Worm (Caenorhabditis elegans) whole organism, young adult: ENCODE data around the gene C27F2.7.

ENCODE experiments used
- C06A6.2 ChIP-seq: fragments of 200-800 bp; sonication (Bioruptor generic); conservative IDR thresholded peaks from 2 replicates; pipeline ENCODE4 v1.3.6; 2022; ENCODE audit warnings: missing genetic modification characterization, missing compliant biosample characterization
- F22D6.2 ChIP-seq: sonication (generic microtip); optimal IDR thresholded peaks from 2 replicates; lab custom pipeline; 2016; ENCODE audit warnings: mild to moderate bottlenecking, missing genetic modification characterization, missing compliant biosample characterization
- F52B5.7 ChIP-seq: sonication (generic microtip); optimal IDR thresholded peaks from 2 replicates; lab custom pipeline; 2016; ENCODE audit warnings: mild to moderate bottlenecking, missing genetic modification characterization, missing compliant biosample characterization
- F55B11.4 ChIP-seq: sonication (generic microtip); optimal IDR thresholded peaks from 2 replicates; lab custom pipeline; 2016; ENCODE audit warnings: missing compliant biosample characterization, missing genetic modification characterization, borderline replicate concordance; ENCODE audit not compliant: insufficient read depth
- K11D2.4 ChIP-seq: fragments of 200-800 bp; sonication (Bioruptor generic); IDR thresholded peaks from 2 replicates; pipeline ENCODE4 v1.3.6; 2022; ENCODE audit warnings: missing genetic modification reagents, missing genetic modification characterization, missing compliant biosample characterization
- T26A5.8 ChIP-seq: sonication (generic microtip); optimal IDR thresholded peaks from 2 replicates; lab custom pipeline; 2016; ENCODE audit warnings: missing genetic modification characterization, missing compliant biosample characterization
- Y79H2A.3 ChIP-seq: fragments of 200-800 bp; sonication (Bioruptor generic); conservative IDR thresholded peaks from 2 replicates; pipeline ENCODE4 v1.3.6; 2022; ENCODE audit warnings: missing genetic modification reagents, missing genetic modification characterization, missing compliant biosample characterization
- atf-7 ChIP-seq: sonication (generic microtip); optimal IDR thresholded peaks from 2 replicates; lab custom pipeline; 2017; ENCODE audit warnings: mild to moderate bottlenecking, missing genetic modification characterization, missing compliant biosample characterization
- attf-5 ChIP-seq: fragments of 200-800 bp; sonication (Bioruptor generic); optimal IDR thresholded peaks from 2 replicates; lab custom pipeline; 2018; ENCODE audit warnings: mild to moderate bottlenecking, missing genetic modification characterization, missing compliant biosample characterization
- bed-1 ChIP-seq: fragments of 200-800 bp; sonication (Bioruptor generic); IDR thresholded peaks from 2 replicates; pipeline ENCODE4 v1.3.6; 2022; ENCODE audit warnings: missing genetic modification reagents, missing genetic modification characterization, missing compliant biosample characterization
- ceh-40 ChIP-seq: fragments of 200-800 bp; sonication (Bioruptor generic); IDR thresholded peaks from 2 replicates; pipeline ENCODE4 v1.3.6; 2022; ENCODE audit warnings: missing genetic modification characterization, missing compliant biosample characterization
- ceh-58 ChIP-seq: fragments of 200-800 bp; sonication (Bioruptor generic); IDR thresholded peaks from 2 replicates; pipeline ENCODE4 v1.3.6; 2022; ENCODE audit warnings: missing genetic modification characterization, missing compliant biosample characterization
- ceh-91 ChIP-seq: fragments of 200-800 bp; sonication (Bioruptor generic); IDR thresholded peaks from 2 replicates; pipeline ENCODE4 v1.3.6; 2022; ENCODE audit warnings: missing genetic modification reagents, missing genetic modification characterization, missing compliant biosample characterization
- chd-7 ChIP-seq: sonication (generic microtip); optimal IDR thresholded peaks from 2 replicates; lab custom pipeline; 2016; ENCODE audit warnings: mild to moderate bottlenecking, missing genetic modification characterization, moderate library complexity, missing compliant biosample characterization
- die-1 ChIP-seq: sonication (generic microtip); optimal IDR thresholded peaks from 2 replicates; lab custom pipeline; 2016; ENCODE audit warnings: missing genotype, mild to moderate bottlenecking, missing genetic modification characterization, missing compliant biosample characterization
- efl-1 ChIP-seq: fragments of 150-350 bp; optimal IDR thresholded peaks from 2 replicates; lab custom pipeline; 2014; ENCODE audit warnings: missing biosample characterization, missing genetic modification reagents, missing genetic modification characterization
- ekl-4 ChIP-seq: fragments of 200-800 bp; sonication (Bioruptor generic); IDR thresholded peaks from 2 replicates; pipeline ENCODE4 v1.3.6; 2022; ENCODE audit warnings: missing genetic modification reagents, missing genetic modification characterization, missing compliant biosample characterization
- gei-17 ChIP-seq: fragments of 200-800 bp; sonication (Bioruptor generic); optimal IDR thresholded peaks from 2 replicates; lab custom pipeline; 2018; ENCODE audit warnings: mild to moderate bottlenecking, missing genetic modification characterization, missing compliant biosample characterization
- him-1 ChIP-seq: sonication (generic microtip); optimal IDR thresholded peaks from 2 replicates; lab custom pipeline; 2016; ENCODE audit warnings: missing genotype, missing genetic modification reagents, missing genetic modification characterization, missing compliant biosample characterization
- hlh-12 ChIP-seq: sonication (generic microtip); optimal IDR thresholded peaks from 2 replicates; lab custom pipeline; 2016; ENCODE audit warnings: missing genetic modification characterization, missing compliant biosample characterization
- hsf-1 ChIP-seq: fragments of 200-800 bp; sonication (Bioruptor generic); IDR thresholded peaks from 2 replicates; pipeline ENCODE4 v1.3.6; 2022; ENCODE audit warnings: missing genetic modification reagents, missing genetic modification characterization, missing compliant biosample characterization
- lag-1 ChIP-seq: fragments of 200-800 bp; sonication (Bioruptor generic); IDR thresholded peaks from 2 replicates; pipeline ENCODE4 v1.3.6; 2022; ENCODE audit warnings: missing genetic modification reagents, missing genetic modification characterization, missing compliant biosample characterization
- lir-1 ChIP-seq: fragments of 200-800 bp; sonication (Bioruptor generic); conservative IDR thresholded peaks from 2 replicates; pipeline ENCODE4 v1.3.6; 2022; ENCODE audit warnings: missing genetic modification reagents, missing genetic modification characterization, missing compliant biosample characterization
- lsl-1 ChIP-seq: fragments of 200-800 bp; sonication (Bioruptor generic); optimal IDR thresholded peaks from 2 replicates; lab custom pipeline; 2018; ENCODE audit warnings: mild to moderate bottlenecking, missing genetic modification characterization, moderate library complexity, missing compliant biosample characterization
- madf-3 ChIP-seq: fragments of 200-800 bp; sonication (Bioruptor generic); IDR thresholded peaks from 2 replicates; pipeline ENCODE4 v1.3.6; 2022; ENCODE audit warnings: missing genetic modification reagents, missing genetic modification characterization, missing compliant biosample characterization
- madf-8 ChIP-seq: fragments of 200-800 bp; sonication (Bioruptor generic); conservative IDR thresholded peaks from 2 replicates; pipeline ENCODE4 v1.3.6; 2022; ENCODE audit warnings: missing genetic modification reagents, missing genetic modification characterization, missing compliant biosample characterization
- mcd-1 ChIP-seq: fragments of 200-800 bp; sonication (Bioruptor generic); IDR thresholded peaks from 2 replicates; pipeline ENCODE4 v1.3.6; 2022; ENCODE audit warnings: missing genetic modification reagents, missing genetic modification characterization, missing compliant biosample characterization
- mes-4 ChIP-seq: sonication (generic microtip); optimal IDR thresholded peaks from 2 replicates; lab custom pipeline; 2016; ENCODE audit warnings: missing genotype, missing genetic modification characterization, missing compliant biosample characterization
- mxl-1 ChIP-seq: sonication (generic microtip); optimal IDR thresholded peaks from 2 replicates; lab custom pipeline; 2016; ENCODE audit warnings: missing genetic modification characterization, missing compliant biosample characterization
- nfya-1 ChIP-seq: sonication (generic microtip); optimal IDR thresholded peaks from 2 replicates; lab custom pipeline; 2017; ENCODE audit warnings: antibody characterized with exemption, missing compliant biosample characterization, missing genetic modification characterization, borderline replicate concordance; ENCODE audit not compliant: insufficient read depth
- nfyb-1 ChIP-seq: fragments of 200-800 bp; sonication (Bioruptor generic); IDR thresholded peaks from 2 replicates; pipeline ENCODE4 v1.3.6; 2022; ENCODE audit warnings: missing genetic modification reagents, missing genetic modification characterization, missing compliant biosample characterization
- nhr-90 ChIP-seq: sonication (generic microtip); optimal IDR thresholded peaks from 2 replicates; lab custom pipeline; 2016; ENCODE audit warnings: missing genotype, mild to moderate bottlenecking, missing genetic modification characterization, missing compliant biosample characterization
- pbrm-1 ChIP-seq: fragments of 200-800 bp; sonication (Bioruptor generic); IDR thresholded peaks from 2 replicates; pipeline ENCODE4 v1.3.6; 2022; ENCODE audit warnings: missing genetic modification reagents, missing genetic modification characterization, missing compliant biosample characterization
- pha-4 ChIP-seq: fragments of 150-350 bp; sonication (generic microtip); optimal IDR thresholded peaks from 2 replicates; lab custom pipeline; 2014; ENCODE audit warnings: missing biosample characterization, missing genetic modification reagents, missing genetic modification characterization
- rcor-1 ChIP-seq: fragments of 200-800 bp; sonication (Bioruptor generic); IDR thresholded peaks from 2 replicates; pipeline ENCODE4 v1.3.6; 2022; ENCODE audit warnings: missing genetic modification reagents, missing genetic modification characterization, missing compliant biosample characterization
- rec-8 ChIP-seq, 2 experiments: sonication (generic microtip); optimal IDR thresholded peaks; 2 replicates each; lab custom pipeline; 2016; ENCODE audit warnings: mild to moderate bottlenecking in 2 of 2, missing genetic modification characterization in 2 of 2, missing genetic modification reagents in 2 of 2, missing genotype in 2 of 2, missing biosample characterization in 1 of 2, missing compliant biosample characterization in 1 of 2, moderate library complexity in 1 of 2
- repo-1 ChIP-seq: sonication (generic microtip); optimal IDR thresholded peaks from 2 replicates; lab custom pipeline; 2017; ENCODE audit warnings: mild to moderate bottlenecking, missing genetic modification characterization, missing compliant biosample characterization
- rpc-1 ChIP-seq, 2 experiments: fragments of 150-350 bp in 1 of 2; sonication (generic microtip) in 1 of 2; optimal IDR thresholded peaks; 2 replicates each; lab custom pipeline; 2014 to 2018; ENCODE audit warnings: missing biosample characterization in 1 of 2, missing genetic modification characterization in 1 of 2, missing genetic modification reagents in 1 of 2, missing genotype in 1 of 2
- snpc-3.4 ChIP-seq: sonication (generic microtip); optimal IDR thresholded peaks from 2 replicates; lab custom pipeline; 2017; ENCODE audit warnings: missing genetic modification characterization, mild to moderate bottlenecking, missing compliant biosample characterization, antibody characterized with exemption, moderate library complexity, missing genotype, missing genetic modification reagents
- somi-1 ChIP-seq: fragments of 200-800 bp; sonication (Bioruptor generic); optimal IDR thresholded peaks from 2 replicates; lab custom pipeline; 2018; ENCODE audit warnings: mild to moderate bottlenecking, missing genetic modification characterization, missing compliant biosample characterization
- tbp1 ChIP-seq: fragments of 200-800 bp; sonication (Bioruptor generic); optimal IDR thresholded peaks from 2 replicates; lab custom pipeline; 2018; ENCODE audit warnings: mild to moderate bottlenecking, missing genetic modification characterization, missing compliant biosample characterization
- tbx-9 ChIP-seq: sonication (generic microtip); optimal IDR thresholded peaks from 2 replicates; lab custom pipeline; 2016; ENCODE audit warnings: borderline replicate concordance, missing genetic modification characterization, inconsistent platforms, missing compliant biosample characterization
- tlf-1 ChIP-seq: fragments of 200-800 bp; sonication (Bioruptor generic); optimal IDR thresholded peaks from 2 replicates; lab custom pipeline; 2018; ENCODE audit warnings: mild to moderate bottlenecking, missing genetic modification characterization, missing compliant biosample characterization
- ztf-28 ChIP-seq: fragments of 200-800 bp; sonication (Bioruptor generic); IDR thresholded peaks from 2 replicates; pipeline ENCODE4 v1.3.6; 2022; ENCODE audit warnings: missing genetic modification reagents, missing genetic modification characterization, missing compliant biosample characterization

C27F2.7 gene

DNA sequence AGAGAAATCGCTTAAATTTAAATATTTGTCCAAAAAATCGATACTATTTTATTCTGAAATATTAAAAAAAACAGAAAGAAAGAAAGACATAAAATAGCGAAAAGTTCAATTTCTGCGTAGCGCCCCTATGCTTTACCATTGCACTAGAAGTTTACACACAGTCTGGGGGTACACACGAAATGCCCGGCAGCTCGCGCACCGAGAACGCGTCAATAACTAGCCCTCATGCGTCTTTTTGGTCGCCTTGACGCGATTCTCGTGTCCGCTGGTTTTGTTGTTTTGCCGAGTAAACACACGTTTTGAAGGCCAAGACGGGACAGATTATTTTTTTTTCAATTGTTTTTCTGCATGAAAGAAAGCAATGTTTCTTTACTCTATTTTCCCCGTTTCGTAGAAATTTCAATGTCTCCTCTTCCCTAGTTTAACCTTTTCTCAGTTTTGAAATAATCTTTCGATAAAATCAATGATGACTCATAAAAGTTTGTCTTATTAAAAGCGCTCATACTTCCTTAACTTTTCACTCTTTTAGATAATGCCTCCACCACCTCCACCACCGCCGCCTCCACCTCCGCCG lies 33.9 kb upstream of the C27F2.7 start, which contains the start of gene wip-1 (continued):
- TF ChIP-seq nhr-90 (tag; lab: Kevin White, UChicago), result peak; percentile 92
- TF ChIP-seq rcor-1, result peak; percentile 98
- TF ChIP-seq mes-4, result no peak
- peak; percentile 95 for TF ChIP-seq lir-1 (GFP tag; lab: Robert Waterston, UW)
- TF ChIP-seq nfyb-1 (GFP tag; lab: Robert Waterston, UW), result peak; percentile 98
- peak; percentile 99 for TF ChIP-seq pbrm-1
- TF ChIP-seq bed-1, result 0 out of 2 replicates have a peak, but pooled peaks have one; percentile 81
- TF ChIP-seq madf-8 (GFP tag; lab: Robert Waterston, UW), result peak; percentile 89
- TF ChIP-seq atf-7, result peak; percentile 92
- no peak for TF ChIP-seq nfya-1 (tag; lab: Kevin White, UChicago)
- TF ChIP-seq tbx-9 (tag; lab: Kevin White, UChicago), result no peak
- TF ChIP-seq F22D6.2 (tag; lab: Kevin White, UChicago), result peak; percentile 87
- no peak for TF ChIP-seq lag-1 (GFP tag; lab: Robert Waterston, UW)
- TF ChIP-seq mxl-1 (tag; lab: Kevin White, UChicago), result peak; percentile 37
- TF ChIP-seq ceh-91 (GFP tag; lab: Robert Waterston, UW), result peak; percentile 93
- peak; percentile 83 for TF ChIP-seq Y79H2A.3
- peak; percentile 99 for TF ChIP-seq tlf-1 (GFP tag; lab: Kevin White, UChicago)
- peak; percentile 89 for TF ChIP-seq chd-7 (tag; lab: Kevin White, UChicago)
- TF ChIP-seq F52B5.7 (tag; lab: Kevin White, UChicago), result peak; percentile 67
- TF ChIP-seq efl-1 (GFP tag; lab: Kevin White, UChicago), result peak; percentile 79
- peak; percentile 92 for TF ChIP-seq ztf-28 (GFP tag; lab: Robert Waterston, UW)
- no peak for TF ChIP-seq hlh-12 (tag; lab: Kevin White, UChicago)
- TF ChIP-seq T26A5.8 (tag; lab: Kevin White, UChicago), result no peak
- peak; percentile 90 for TF ChIP-seq hsf-1 (GFP tag; lab: Robert Waterston, UW)
- peak; percentile 94 for TF ChIP-seq somi-1
- TF ChIP-seq C06A6.2, result peak; percentile 93
- TF ChIP-seq F55B11.4, result no peak
- peak; percentile 96 for TF ChIP-seq snpc-3.4 (tag; lab: Kevin White, UChicago)
- TF ChIP-seq K11D2.4 (GFP tag; lab: Robert Waterston, UW), result peak; percentile 94
- TF ChIP-seq him-1 (tag; lab: Kevin White, UChicago), result peak; percentile 84
- TF ChIP-seq ceh-58 (GFP tag; lab: Robert Waterston, UW), result no peak
- TF ChIP-seq die-1 (tag; lab: Kevin White, UChicago), result peak; percentile 72
- peak; percentile 100 for TF ChIP-seq attf-5 (GFP tag; lab: Kevin White, UChicago)
- peak; percentile 96 for TF ChIP-seq repo-1 (tag; lab: Kevin White, UChicago)
- no peak for TF ChIP-seq ceh-40
- peak; percentile 93 for TF ChIP-seq lsl-1
- peak; percentile 3 for TF ChIP-seq rpc-1 (optimal IDR thresholded peaks at IDR 0.05; lab: Kevin White, UChicago)
- peak; percentile 6 for TF ChIP-seq rpc-1 (tag; optimal IDR thresholded peaks at IDR 0.05; lab: Kevin White, UChicago)
- peak; percentile 96 for TF ChIP-seq mcd-1
- TF ChIP-seq gei-17 (GFP tag; lab: Kevin White, UChicago), result peak; percentile 85
- TF ChIP-seq, all 124 proteins: peak for 107

DNA sequence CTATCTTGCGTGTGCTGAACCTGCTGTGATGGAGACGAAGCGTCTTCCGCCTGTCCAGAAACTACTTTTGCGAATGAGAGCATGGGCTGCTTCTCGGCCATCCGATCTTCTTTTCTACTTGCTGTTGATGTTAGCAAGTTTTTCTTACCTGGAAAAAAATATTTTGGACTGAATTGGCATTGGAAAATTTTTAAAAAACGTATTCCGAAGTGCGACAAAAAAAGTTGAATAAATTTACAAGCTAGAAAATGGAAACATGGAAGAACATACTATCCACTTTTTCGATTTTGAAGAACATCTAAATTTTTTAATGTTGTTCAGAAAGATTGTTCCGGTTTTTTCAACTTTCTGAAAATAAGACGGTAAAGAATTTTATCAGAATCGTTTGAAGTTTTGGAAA lies 33.3 kb upstream of the C27F2.7 start, which contains the start of gene larp-1:
Gene larp-1, minus strand, starts transcription at position 101 of the 400 bp plus-strand sequence.
- no peak for TF ChIP-seq rec-8 (tag; optimal IDR thresholded peaks at IDR 0.05; lab: Kevin White, UChicago)
- TF ChIP-seq madf-3 (GFP tag; lab: Robert Waterston, UW), result 0 out of 2 replicates have a peak, but pooled peaks have one; percentile 16
- no peak for TF ChIP-seq tbp1 (GFP tag; lab: Kevin White, UChicago)
- no peak for TF ChIP-seq nfyb-1 (GFP tag; lab: Robert Waterston, UW)
- TF ChIP-seq pha-4 (tag; lab: Kevin White, UChicago), result no peak
- TF ChIP-seq mcd-1, result no peak
- TF ChIP-seq ekl-4 (GFP tag; lab: Robert Waterston, UW), result no peak
